Worm (Caenorhabditis elegans): Measurements from ENCODE around the gene glb-27.

ce11 chrII:8589227-8589626 is 33.2 kb upstream of the glb-27 start:
- TF ChIP-seq pes-1 (GFP tag; IDR thresholded peaks at IDR 0.05) (no peak), hnd-1 (tag; optimal IDR thresholded peaks at IDR 0.05) (no peak), flt-1 (GFP tag; IDR thresholded peaks at IDR 0.05) (no peak), sea-1 (GFP tag; conservative IDR thresholded peaks at IDR 0.05) (no peak), scrt-1 (GFP tag; IDR thresholded peaks at IDR 0.05) (no peak), tbx-37 (GFP tag; conservative IDR thresholded peaks at IDR 0.05) (no peak), F13C5.2 (tag; optimal IDR thresholded peaks at IDR 0.05) (no peak), hmbx-1 (tag; optimal IDR thresholded peaks at IDR 0.05) (no peak), ama-1 (optimal IDR thresholded peaks at IDR 0.05) (no peak), aly-1 (tag; optimal IDR thresholded peaks at IDR 0.05) (no peak), ceh-13 (GFP tag; optimal IDR thresholded peaks at IDR 0.05) (no peak), B0310.2 (tag; optimal IDR thresholded peaks at IDR 0.05) (no peak), hmg-4 (GFP tag; optimal IDR thresholded peaks at IDR 0.05) (no peak)

All from whole organism, early embryonic.